Worm (Caenorhabditis elegans): ENCODE measurements around the gene Y46G5A.18.

The Y46G5A.18 gene

DNA sequence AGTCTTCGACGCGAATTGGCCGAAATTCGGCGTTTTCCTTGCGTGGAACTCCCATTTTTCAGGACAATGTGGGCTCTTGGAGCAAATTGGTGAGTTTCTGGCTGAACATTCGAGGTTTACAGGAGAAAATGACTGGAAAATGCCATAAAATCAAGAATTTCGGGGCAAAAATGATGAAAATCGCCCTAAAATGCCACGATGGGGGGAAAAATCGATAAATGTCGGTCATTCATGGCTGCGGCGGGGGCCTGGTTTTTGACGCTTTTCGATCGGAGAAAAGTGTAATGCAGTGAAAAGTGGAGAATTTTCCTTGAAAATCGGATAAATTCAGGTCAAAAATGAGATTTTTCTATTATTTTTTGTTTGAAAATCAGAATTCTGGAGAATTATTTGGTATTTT is at the start of gene Y46G5A.18, which contains the start of gene Y46G5A.47:
Y46G5A.18 (minus strand) TSS at position 101 of the 400 bp plus-strand sequence.
Y46G5A.47 (minus strand) TSS at position 146 of the 400 bp plus-strand sequence.
- peak; percentile 64 for TF ChIP-seq ceh-48 (tag; optimal IDR thresholded peaks at IDR 0.05)
- no peak for TF ChIP-seq ref-2 (tag; optimal IDR thresholded peaks at IDR 0.05)

DNA sequence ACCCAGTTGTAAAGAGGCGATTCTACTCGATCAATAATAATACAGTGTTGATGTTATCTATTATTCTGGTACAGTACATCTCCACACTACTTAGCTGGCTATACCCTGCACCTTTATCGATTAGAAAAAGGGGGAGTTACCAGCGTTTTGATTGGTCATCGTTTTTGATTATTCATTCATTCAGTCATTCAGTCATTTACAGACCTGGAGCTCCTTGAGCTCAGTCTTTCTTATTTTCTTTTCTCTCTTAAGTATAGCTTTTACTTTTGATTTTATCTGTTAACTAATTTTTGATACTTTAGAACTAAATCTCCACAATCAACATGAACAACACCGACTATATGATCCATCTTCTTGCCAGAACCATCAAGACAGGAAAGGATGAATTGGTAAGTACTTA is 45.1 kb upstream of the Y46G5A.18 start, which contains the start of gene Y46G5A.28:
Y46G5A.28 (plus strand) TSS at position 301 of the 400 bp plus-strand sequence.
- TF ChIP-seq unc-3 (GFP tag; conservative IDR thresholded peaks at IDR 0.05) = no peak
- TF ChIP-seq unc-3 (tag; optimal IDR thresholded peaks at IDR 0.05) = no peak
- no peak for TF ChIP-seq dmd-4 (tag; optimal IDR thresholded peaks at IDR 0.05; ENCODE audit: borderline replicate concordance)

DNA sequence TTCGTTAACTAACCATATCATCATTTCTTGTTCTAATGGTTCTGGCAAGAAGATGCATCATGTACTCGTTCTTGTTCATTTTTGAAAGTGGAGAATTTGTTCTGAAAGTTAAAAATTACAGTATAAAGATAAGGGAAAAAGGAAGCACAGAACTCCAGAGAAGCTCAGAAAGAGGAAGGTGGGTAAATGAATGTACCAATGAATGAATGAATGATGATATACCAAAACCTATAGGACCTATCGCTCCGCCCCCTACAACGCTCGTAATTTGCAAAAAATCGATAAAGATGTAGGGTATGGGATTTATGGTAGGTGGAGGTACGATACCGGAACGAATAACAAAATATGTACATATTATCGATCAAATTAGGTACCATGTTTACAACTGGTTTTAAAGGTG is 42.7 kb upstream of the Y46G5A.18 start, which contains the start of gene pes-10:
pes-10 (minus strand) TSS at position 101 of the 400 bp plus-strand sequence.
- TF ChIP-seq pag-3 (tag; optimal IDR thresholded peaks at IDR 0.05; ENCODE audit: borderline replicate concordance) = no peak
- no peak for TF ChIP-seq ceh-9 (tag; optimal IDR thresholded peaks at IDR 0.05)
- no peak for TF ChIP-seq nfya-1 (tag; optimal IDR thresholded peaks at IDR 0.05)
- no peak for TF ChIP-seq hlh-13 (GFP tag; optimal IDR thresholded peaks at IDR 0.05)
- TF ChIP-seq ref-2 (tag; optimal IDR thresholded peaks at IDR 0.05) = no peak
- TF ChIP-seq ceh-22 (tag; optimal IDR thresholded peaks at IDR 0.05) = no peak
- no peak for TF ChIP-seq che-1 (tag; optimal IDR thresholded peaks at IDR 0.05)
- no peak for TF ChIP-seq dve-1 (tag; optimal IDR thresholded peaks at IDR 0.05)
- TF ChIP-seq ceh-14 (tag; optimal IDR thresholded peaks at IDR 0.05) = no peak
- TF ChIP-seq Y22D7AL.16 (tag; optimal IDR thresholded peaks at IDR 0.05) = no peak
- no peak for TF ChIP-seq ceh-30 (tag; optimal IDR thresholded peaks at IDR 0.05)
- TF ChIP-seq ceh-48 (tag; optimal IDR thresholded peaks at IDR 0.05) = no peak
- no peak for TF ChIP-seq ahr-1 (tag; optimal IDR thresholded peaks at IDR 0.05)
- no peak for TF ChIP-seq zip-5 (tag; optimal IDR thresholded peaks at IDR 0.05)
- TF ChIP-seq C08G9.2 (tag; optimal IDR thresholded peaks at IDR 0.05) = no peak

DNA sequence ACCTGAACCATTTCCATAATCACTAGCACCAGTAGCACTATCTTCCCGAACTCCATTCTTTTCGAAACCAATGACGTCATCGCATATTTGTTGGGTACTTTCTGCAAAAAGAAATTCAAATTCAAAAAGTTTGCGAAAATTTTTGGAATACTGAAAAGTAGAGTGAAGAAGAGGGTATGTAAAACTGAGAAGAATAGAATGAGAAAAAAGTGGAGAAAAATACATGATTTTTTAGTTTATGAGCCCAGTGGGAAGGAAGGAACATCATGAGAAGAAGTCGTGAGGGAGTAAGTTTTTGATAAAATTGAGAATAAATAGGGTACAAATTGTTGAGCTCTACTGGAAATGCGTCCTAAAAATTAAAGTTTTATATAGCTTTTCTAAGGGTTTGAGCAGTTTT is 35.0 kb upstream of the Y46G5A.18 start, which contains the start of gene lgc-35:
lgc-35 (minus strand) TSS at position 101 of the 400 bp plus-strand sequence.
- TF ChIP-seq Y22D7AL.16 (tag; optimal IDR thresholded peaks at IDR 0.05) (no peak), fax-1 (tag; optimal IDR thresholded peaks at IDR 0.05) (no peak), ahr-1 (tag; optimal IDR thresholded peaks at IDR 0.05) (no peak), nhr-232 (tag; optimal IDR thresholded peaks at IDR 0.05) (no peak), fkh-10 (GFP tag; optimal IDR thresholded peaks at IDR 0.05) (no peak), unc-55 (GFP tag; optimal IDR thresholded peaks at IDR 0.05) (no peak), ztf-16 (tag; optimal IDR thresholded peaks at IDR 0.05) (no peak), ceh-22 (tag; optimal IDR thresholded peaks at IDR 0.05) (no peak), lim-6 (tag; optimal IDR thresholded peaks at IDR 0.05) (no peak), hlh-6 (tag; optimal IDR thresholded peaks at IDR 0.05) (no peak), dve-1 (tag; optimal IDR thresholded peaks at IDR 0.05) (no peak), nfya-1 (tag; optimal IDR thresholded peaks at IDR 0.05) (no peak), npax-4 (tag; optimal IDR thresholded peaks at IDR 0.05) (no peak), F13H6.1 (tag; optimal IDR thresholded peaks at IDR 0.05) (no peak), mec-3 (tag; optimal IDR thresholded peaks at IDR 0.05; ENCODE audit: borderline replicate concordance) (no peak), pat-9 (tag; optimal IDR thresholded peaks at IDR 0.05) (no peak), hlh-13 (GFP tag; optimal IDR thresholded peaks at IDR 0.05) (no peak), hlh-15 (tag; optimal IDR thresholded peaks at IDR 0.05) (no peak), dmd-4 (tag; optimal IDR thresholded peaks at IDR 0.05; ENCODE audit: borderline replicate concordance) (no peak), ceh-9 (tag; optimal IDR thresholded peaks at IDR 0.05) (no peak)

DNA sequence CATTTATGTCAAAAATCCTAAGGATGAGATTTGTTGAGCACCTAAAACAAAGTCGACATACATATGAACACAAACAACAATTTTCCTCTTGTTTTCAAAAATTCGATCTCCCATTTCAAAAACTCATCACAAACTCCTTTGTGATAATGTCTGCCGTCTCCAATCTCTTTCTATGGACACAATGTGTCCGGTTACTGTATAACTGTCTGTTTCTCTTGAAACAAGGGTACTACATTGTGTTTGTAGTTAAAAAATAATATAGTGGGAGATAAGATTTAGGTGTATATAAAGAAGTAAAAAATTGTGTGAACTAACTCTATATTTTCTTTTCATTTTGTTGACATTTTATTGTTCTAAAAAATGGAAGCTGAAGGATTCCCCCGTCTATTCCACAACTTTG is 25.3 kb upstream of the Y46G5A.18 start, which contains the start of gene bcmo-1:
bcmo-1 (plus strand) TSS at position 330 of the 400 bp plus-strand sequence.
- TF ChIP-seq dve-1 (tag; optimal IDR thresholded peaks at IDR 0.05) (no peak), sdc-2 (tag; optimal IDR thresholded peaks at IDR 0.05) (no peak), ceh-9 (tag; optimal IDR thresholded peaks at IDR 0.05) (no peak), sox-2 (GFP tag; IDR thresholded peaks at IDR 0.05) (no peak), ceh-22 (tag; optimal IDR thresholded peaks at IDR 0.05) (no peak), nfya-1 (tag; optimal IDR thresholded peaks at IDR 0.05) (no peak), ceh-31 (tag; optimal IDR thresholded peaks at IDR 0.05) (no peak), Y22D7AL.16 (tag; optimal IDR thresholded peaks at IDR 0.05) (no peak), C38D4.7 (GFP tag; optimal IDR thresholded peaks at IDR 0.05) (no peak), unc-3 (GFP tag; conservative IDR thresholded peaks at IDR 0.05) (no peak), unc-3 (tag; optimal IDR thresholded peaks at IDR 0.05) (no peak), ztf-16 (tag; optimal IDR thresholded peaks at IDR 0.05) (no peak), lim-6 (tag; optimal IDR thresholded peaks at IDR 0.05) (no peak), ama-1 (optimal IDR thresholded peaks at IDR 0.05) (no peak), tbx-7 (tag; optimal IDR thresholded peaks at IDR 0.05) (no peak), ceh-14 (tag; optimal IDR thresholded peaks at IDR 0.05) (no peak), ceh-45 (GFP tag; IDR thresholded peaks at IDR 0.05) (no peak), pha-2 (tag; optimal IDR thresholded peaks at IDR 0.05) (no peak), hlh-30 (tag; optimal IDR thresholded peaks at IDR 0.05; ENCODE audit: insufficient read depth) (no peak)

All from whole organism, late embryonic.